Fruit fly (Drosophila melanogaster): Measurements from ENCODE around the gene CG34174.

The CG34174 gene

dm6 chr2L:2202018-2202852 lies 11.8 kb upstream of the CG34174 start (continued):
- TF ChIP-seq CG3032 (tag; optimal IDR thresholded peaks at IDR 0.05) (peak; percentile 100), Ets96B (tag; optimal IDR thresholded peaks at IDR 0.05) (peak; percentile 100), esn (GFP tag; optimal IDR thresholded peaks at IDR 0.05) (peak; percentile 100), CG6792 (GFP tag; optimal IDR thresholded peaks at IDR 0.05) (peak; percentile 100), Hr38 (GFP tag; optimal IDR thresholded peaks at IDR 0.05) (peak; percentile 98), CG8119 (GFP tag; IDR thresholded peaks at IDR 0.05) (peak; percentile 100), fd85E (GFP tag; optimal IDR thresholded peaks at IDR 0.05) (peak; percentile 98), CG6163 (GFP tag; IDR thresholded peaks at IDR 0.05) (peak; percentile 100), net (GFP tag; optimal IDR thresholded peaks at IDR 0.05) (peak; percentile 100), spab (GFP tag; optimal IDR thresholded peaks at IDR 0.05) (peak; percentile 100), dac (GFP tag; optimal IDR thresholded peaks at IDR 0.05) (peak; percentile 99), Smox (GFP tag; optimal IDR thresholded peaks at IDR 0.05) (peak; percentile 100), CG1621 (tag; optimal IDR thresholded peaks at IDR 0.05) (peak; percentile 99), pdm3 (GFP tag; optimal IDR thresholded peaks at IDR 0.05) (peak; percentile 100), CG34406 (GFP tag; optimal IDR thresholded peaks at IDR 0.05) (peak; percentile 100), CG15336 (GFP tag; IDR thresholded peaks at IDR 0.05) (peak; percentile 100), CG32006 (GFP tag; optimal IDR thresholded peaks at IDR 0.05) (peak; percentile 100), CG6854 (GFP tag; optimal IDR thresholded peaks at IDR 0.05) (peak; percentile 99), CG3919 (GFP tag; optimal IDR thresholded peaks at IDR 0.05) (peak; percentile 100), Lpt (GFP tag; optimal IDR thresholded peaks at IDR 0.05) (peak; percentile 100), topi (GFP tag; optimal IDR thresholded peaks at IDR 0.05) (peak; percentile 100)

dm6 chr2L:2202853-2203717 lies 11.0 kb upstream of the CG34174 start:
- peak; percentile 6 for TF ChIP-seq CG7368 (GFP tag; optimal IDR thresholded peaks at IDR 0.05)
- TF ChIP-seq ss (GFP tag; optimal IDR thresholded peaks at IDR 0.05) = peak; percentile 72 to 90
- TF ChIP-seq CG6163 (GFP tag; IDR thresholded peaks at IDR 0.05) = peak; percentile 81
- TF ChIP-seq OdsH (GFP tag; optimal IDR thresholded peaks at IDR 0.05) = peak; percentile 25
- TF ChIP-seq CG11902 (GFP tag; optimal IDR thresholded peaks at IDR 0.05) = no peak
- no peak for TF ChIP-seq CG8632 (GFP tag; optimal IDR thresholded peaks at IDR 0.05)
- peak; percentile 80 for TF ChIP-seq vri (GFP tag; optimal IDR thresholded peaks at IDR 0.05)
- peak; percentile 18 for TF ChIP-seq esn (GFP tag; optimal IDR thresholded peaks at IDR 0.05)
- peak; percentile 40 for TF ChIP-seq CG11762 (GFP tag; optimal IDR thresholded peaks at IDR 0.05; ENCODE audit: insufficient read depth)
- TF ChIP-seq CG3032 (tag; optimal IDR thresholded peaks at IDR 0.05) = peak; percentile 45
- TF ChIP-seq salr (GFP tag; optimal IDR thresholded peaks at IDR 0.05) = peak; percentile 35 to 37
- TF ChIP-seq Gug (GFP tag; IDR thresholded peaks at IDR 0.05) = peak; percentile 66; the same call in 1 of the 2 replicates
- TF ChIP-seq CG6276 (GFP tag; optimal IDR thresholded peaks at IDR 0.05) = peak; percentile 62
- peak; percentile 75 for TF ChIP-seq Eip75B (GFP tag; optimal IDR thresholded peaks at IDR 0.05)
- TF ChIP-seq Ets21C (GFP tag; optimal IDR thresholded peaks at IDR 0.05) = peak; percentile 8
- TF ChIP-seq CG11294 (GFP tag; IDR thresholded peaks at IDR 0.05) = peak; percentile 24; the same call in 1 of the 2 replicates
- peak; percentile 78 for TF ChIP-seq Sox102F (GFP tag; optimal IDR thresholded peaks at IDR 0.05)
- peak; percentile 64 for TF ChIP-seq CG6808 (GFP tag; optimal IDR thresholded peaks at IDR 0.05)
- TF ChIP-seq CG10631 (GFP tag; optimal IDR thresholded peaks at IDR 0.05) = peak; percentile 7
- TF ChIP-seq acj6 (GFP tag; optimal IDR thresholded peaks at IDR 0.05) = peak; percentile 47
- peak; percentile 4 for TF ChIP-seq lz (GFP tag; optimal IDR thresholded peaks at IDR 0.05)
- TF ChIP-seq Ets96B (tag; optimal IDR thresholded peaks at IDR 0.05) = peak; percentile 24
- peak; percentile 22 for TF ChIP-seq fkh (GFP tag; optimal IDR thresholded peaks at IDR 0.05)
- no peak for TF ChIP-seq pdm3 (GFP tag; optimal IDR thresholded peaks at IDR 0.05)
- TF ChIP-seq Sox14 (GFP tag; optimal IDR thresholded peaks at IDR 0.05) = peak; percentile 87
- no peak for TF ChIP-seq Hr39 (GFP tag; optimal IDR thresholded peaks at IDR 0.05)
- TF ChIP-seq CG6854 (GFP tag; optimal IDR thresholded peaks at IDR 0.05) = peak; percentile 87
- peak; percentile 44 for TF ChIP-seq fd85E (GFP tag; optimal IDR thresholded peaks at IDR 0.05)
- TF ChIP-seq Smox (GFP tag; optimal IDR thresholded peaks at IDR 0.05) = no peak
- peak; percentile 57 for TF ChIP-seq CG9139 (GFP tag; optimal IDR thresholded peaks at IDR 0.05)
- peak; percentile 7 for TF ChIP-seq dac (GFP tag; optimal IDR thresholded peaks at IDR 0.05)
- TF ChIP-seq Sox15 (GFP tag; optimal IDR thresholded peaks at IDR 0.05) = no peak
- TF ChIP-seq dsx (GFP tag; optimal IDR thresholded peaks at IDR 0.05; ENCODE audit: poor library complexity, severe bottlenecking) = peak; percentile 85

All from whole organism, prepupa.